Fruit fly (Drosophila melanogaster): ENCODE data around the gene SLC5A11.

- TF ChIP-seq CTCF (optimal IDR thresholded peaks at IDR 0.05) (peak; percentile 82 to 90), CG8478 (optimal IDR thresholded peaks at IDR 0.05) (no peak)
Measured at dm6 chr2L:8185008-8185407, 19.9 kb downstream of the SLC5A11 start.

All from S2 (cell line).